Worm (Caenorhabditis elegans): ENCODE results near the gene spsb-2.

spsb-2 gene

ce11 chrII:15233219-15233618, 3.1 kb downstream of the spsb-2 start:
- no peak for TF ChIP-seq lsy-12 (tag; optimal IDR thresholded peaks at IDR 0.05)
- TF ChIP-seq pha-4 (tag; optimal IDR thresholded peaks at IDR 0.05), result no peak
- no peak for TF ChIP-seq nhr-23 (tag; optimal IDR thresholded peaks at IDR 0.05)
- TF ChIP-seq unc-39 (tag; optimal IDR thresholded peaks at IDR 0.05), result no peak
- TF ChIP-seq nhr-77 (tag; optimal IDR thresholded peaks at IDR 0.05), result no peak
- no peak for TF ChIP-seq ztf-4 (tag; optimal IDR thresholded peaks at IDR 0.05)
- no peak for TF ChIP-seq jun-1 (tag; optimal IDR thresholded peaks at IDR 0.05)
- no peak for TF ChIP-seq ceh-16 (tag; optimal IDR thresholded peaks at IDR 0.05)
- TF ChIP-seq unc-62 (GFP tag; optimal IDR thresholded peaks at IDR 0.05), result no peak
- no peak for TF ChIP-seq mdl-1 (tag; optimal IDR thresholded peaks at IDR 0.05)
- TF ChIP-seq eor-1 (tag; optimal IDR thresholded peaks at IDR 0.05), result no peak
- TF ChIP-seq nhr-43 (tag; optimal IDR thresholded peaks at IDR 0.05; ENCODE audit: poor library complexity, severe bottlenecking), result no peak
- no peak for TF ChIP-seq pqm-1 (tag; optimal IDR thresholded peaks at IDR 0.05)
- no peak for TF ChIP-seq daf-12 (tag; optimal IDR thresholded peaks at IDR 0.05)

ce11 chrII:15235597-15235996, 5.5 kb downstream of the spsb-2 start:
- TF ChIP-seq lin-39 (tag; optimal IDR thresholded peaks at IDR 0.05) (no peak), daf-12 (tag; optimal IDR thresholded peaks at IDR 0.05) (no peak), lin-15B (tag; optimal IDR thresholded peaks at IDR 0.05) (no peak), aly-2 (tag; optimal IDR thresholded peaks at IDR 0.05) (no peak), nhr-76 (tag; optimal IDR thresholded peaks at IDR 0.05) (no peak), sea-2 (GFP tag; optimal IDR thresholded peaks at IDR 0.05) (no peak), nfya-1 (tag; optimal IDR thresholded peaks at IDR 0.05; ENCODE audit: insufficient read depth) (no peak), jun-1 (tag; optimal IDR thresholded peaks at IDR 0.05) (no peak), egl-27 (tag; optimal IDR thresholded peaks at IDR 0.05) (no peak), ceh-16 (tag; optimal IDR thresholded peaks at IDR 0.05) (no peak), ZK546.5 (tag; optimal IDR thresholded peaks at IDR 0.05) (no peak), nhr-25 (tag; optimal IDR thresholded peaks at IDR 0.05) (no peak), nhr-12 (tag; optimal IDR thresholded peaks at IDR 0.05) (no peak), fos-1 (tag; optimal IDR thresholded peaks at IDR 0.05) (no peak), unc-62 (GFP tag; optimal IDR thresholded peaks at IDR 0.05) (no peak), ceh-82 (tag; optimal IDR thresholded peaks at IDR 0.05) (no peak), ztf-11 (tag; optimal IDR thresholded peaks at IDR 0.05) (no peak), nhr-237 (tag; optimal IDR thresholded peaks at IDR 0.05) (no peak)

ce11 chrII:15237160-15237559, 7.0 kb downstream of the spsb-2 start:
- TF ChIP-seq lin-39 (tag; optimal IDR thresholded peaks at IDR 0.05), result no peak
- TF ChIP-seq snpc-4 (tag; optimal IDR thresholded peaks at IDR 0.05), result no peak
- TF ChIP-seq nhr-76 (tag; optimal IDR thresholded peaks at IDR 0.05), result no peak
- no peak for TF ChIP-seq ceh-28 (tag; optimal IDR thresholded peaks at IDR 0.05)
- no peak for TF ChIP-seq aly-2 (tag; optimal IDR thresholded peaks at IDR 0.05)
- no peak for TF ChIP-seq hmg-11 (tag; optimal IDR thresholded peaks at IDR 0.05)
- TF ChIP-seq ZK546.5 (tag; optimal IDR thresholded peaks at IDR 0.05), result no peak
- no peak for TF ChIP-seq egl-27 (tag; optimal IDR thresholded peaks at IDR 0.05)
- TF ChIP-seq ceh-16 (tag; optimal IDR thresholded peaks at IDR 0.05), result no peak
- TF ChIP-seq nhr-25 (tag; optimal IDR thresholded peaks at IDR 0.05), result no peak
- no peak for TF ChIP-seq R02D3.7 (tag; optimal IDR thresholded peaks at IDR 0.05)

ce11 chrII:15239681-15240080, 9.5 kb downstream of the spsb-2 start:
- TF ChIP-seq nfya-1 (tag; optimal IDR thresholded peaks at IDR 0.05; ENCODE audit: insufficient read depth) (no peak), elt-1 (tag; optimal IDR thresholded peaks at IDR 0.05) (no peak), egl-5 (tag; optimal IDR thresholded peaks at IDR 0.05) (no peak), jun-1 (tag; optimal IDR thresholded peaks at IDR 0.05) (no peak)

ce11 chrII:15244870-15245269, 14.7 kb downstream of the spsb-2 start:
- TF ChIP-seq jun-1 (tag; optimal IDR thresholded peaks at IDR 0.05) (no peak), nhr-43 (tag; optimal IDR thresholded peaks at IDR 0.05; ENCODE audit: poor library complexity, severe bottlenecking) (no peak), mdl-1 (tag; optimal IDR thresholded peaks at IDR 0.05) (no peak), ceh-28 (tag; optimal IDR thresholded peaks at IDR 0.05) (no peak)

All from whole organism, L3 larva.